Fruit fly (Drosophila melanogaster): ENCODE results near the gene CG14883.

CG14883 gene

DNA sequence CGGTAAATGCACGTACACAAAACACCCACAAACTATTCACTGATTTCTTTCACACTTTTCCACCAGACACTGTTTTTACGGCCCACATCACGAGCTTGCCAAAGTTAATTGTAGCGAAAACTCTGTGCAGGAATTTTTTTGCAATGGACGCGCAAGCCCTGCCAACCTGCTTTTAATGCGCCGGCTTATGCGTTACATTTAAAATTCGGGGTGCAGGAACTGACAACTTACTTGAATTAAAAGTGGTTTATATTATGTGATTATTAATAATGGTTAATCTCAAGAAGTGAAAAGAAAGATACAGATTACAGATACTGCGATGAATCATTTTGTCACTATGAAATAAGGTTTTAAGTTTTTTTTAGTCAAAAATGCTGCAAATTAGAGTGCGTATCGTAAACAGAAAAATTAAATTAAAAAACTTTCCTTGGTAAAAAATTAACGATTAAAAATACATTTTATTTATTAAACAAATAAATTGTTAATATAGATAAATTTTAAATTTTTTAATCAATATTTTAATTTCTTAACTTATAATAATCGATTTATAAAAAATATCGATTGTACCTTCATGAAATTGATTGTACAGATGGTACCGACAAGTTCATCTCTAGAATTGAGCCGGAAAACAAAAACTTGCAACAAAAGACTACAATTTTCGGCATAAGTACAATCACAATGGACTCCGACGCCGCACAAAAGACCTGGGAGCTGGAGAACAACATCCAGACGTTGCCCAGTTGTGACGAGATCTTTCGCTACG is 13.8 kb downstream of the CG14883 start, which contains the start of the genes CG42232 and CSN5:
TSS of gene CG42232 (minus strand) at position 163 of the 763 bp plus-strand sequence.
TSS of gene CSN5 (plus strand) at position 599 of the 763 bp plus-strand sequence.
- TF ChIP-seq ttk (optimal IDR thresholded peaks at IDR 0.05) (no peak), Myc (optimal IDR thresholded peaks at IDR 0.05) (no peak), h (optimal IDR thresholded peaks at IDR 0.05) (no peak), Sin3A (optimal IDR thresholded peaks at IDR 0.05) (no peak), psq (optimal IDR thresholded peaks at IDR 0.05) (no peak), insv (optimal IDR thresholded peaks at IDR 0.05) (no peak)

DNA sequence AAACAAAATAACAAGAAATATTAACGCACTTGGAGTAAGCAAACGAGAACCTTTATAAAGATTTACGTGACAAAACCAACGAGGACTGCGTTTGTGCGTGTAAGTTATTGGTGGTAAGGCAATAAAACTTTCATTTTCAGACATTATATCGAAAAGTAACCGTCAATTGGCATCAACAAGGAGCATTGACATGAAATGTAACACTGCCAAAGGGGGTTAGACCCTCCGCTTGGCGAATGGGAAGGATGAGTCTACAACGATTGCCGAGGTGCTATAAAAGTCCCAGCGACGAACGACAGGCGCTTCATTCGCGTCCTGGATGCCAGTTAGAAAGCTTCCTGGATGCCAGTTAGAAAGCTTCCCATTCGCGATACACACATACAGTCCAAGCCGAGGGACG is 16.4 kb downstream of the CG14883 start, which contains the start of gene Gyc89Da:
TSS of gene Gyc89Da (plus strand) at position 301 of the 400 bp plus-strand sequence.
- no peak for TF ChIP-seq insv (optimal IDR thresholded peaks at IDR 0.05)
- no peak for TF ChIP-seq ttk (optimal IDR thresholded peaks at IDR 0.05)
- TF ChIP-seq Myc (optimal IDR thresholded peaks at IDR 0.05), result no peak
- no peak for TF ChIP-seq psq (optimal IDR thresholded peaks at IDR 0.05)
- TF ChIP-seq h (optimal IDR thresholded peaks at IDR 0.05), result no peak

DNA sequence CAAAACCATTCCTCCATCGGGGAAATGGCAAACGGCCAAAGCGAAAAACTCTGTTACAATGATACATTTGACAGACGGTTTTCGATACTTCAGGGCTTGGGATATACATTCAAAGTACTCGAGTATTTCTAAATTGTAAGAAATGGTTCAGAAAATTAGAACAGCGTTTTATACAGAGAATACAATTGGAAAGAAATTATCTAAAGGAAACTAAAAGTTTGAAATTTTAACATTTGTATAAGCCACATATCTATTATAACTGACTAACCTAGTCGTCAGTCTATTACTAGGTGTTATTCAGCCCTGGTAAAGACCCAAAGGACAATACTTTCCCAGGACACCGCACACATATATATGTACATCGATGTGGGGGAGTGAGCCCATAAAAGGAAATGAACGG is 20.6 kb downstream of the CG14883 start:
- TF ChIP-seq Sin3A (optimal IDR thresholded peaks at IDR 0.05) (no peak), psq (optimal IDR thresholded peaks at IDR 0.05) (no peak), h (optimal IDR thresholded peaks at IDR 0.05) (no peak)

DNA sequence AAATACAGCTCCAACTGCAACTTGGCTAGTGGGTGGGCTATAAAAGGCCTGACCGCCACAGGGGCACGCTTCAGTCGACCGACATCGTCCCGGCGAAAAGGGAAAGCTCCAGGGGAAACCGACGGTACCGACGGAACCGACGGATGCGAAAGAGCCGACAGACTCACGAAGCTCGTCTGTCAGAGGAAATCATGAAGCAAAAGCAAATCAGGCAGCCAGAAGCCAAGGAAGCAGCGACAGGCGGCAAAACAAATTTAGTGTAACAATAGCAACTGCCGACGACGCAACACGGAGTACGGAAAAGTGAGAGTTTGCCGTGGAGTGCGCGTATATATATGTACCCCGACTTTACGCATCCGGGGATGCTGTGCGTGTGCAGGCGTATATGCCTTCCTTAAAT is 21.2 kb downstream of the CG14883 start, which contains the start of gene Gyc89Db:
TSS of gene Gyc89Db (plus strand) at position 78 of the 400 bp plus-strand sequence.
- TF ChIP-seq Sin3A (optimal IDR thresholded peaks at IDR 0.05) (no peak), psq (optimal IDR thresholded peaks at IDR 0.05) (no peak), insv (optimal IDR thresholded peaks at IDR 0.05) (no peak), h (optimal IDR thresholded peaks at IDR 0.05) (no peak), ttk (optimal IDR thresholded peaks at IDR 0.05) (no peak), Myc (optimal IDR thresholded peaks at IDR 0.05) (no peak)

DNA sequence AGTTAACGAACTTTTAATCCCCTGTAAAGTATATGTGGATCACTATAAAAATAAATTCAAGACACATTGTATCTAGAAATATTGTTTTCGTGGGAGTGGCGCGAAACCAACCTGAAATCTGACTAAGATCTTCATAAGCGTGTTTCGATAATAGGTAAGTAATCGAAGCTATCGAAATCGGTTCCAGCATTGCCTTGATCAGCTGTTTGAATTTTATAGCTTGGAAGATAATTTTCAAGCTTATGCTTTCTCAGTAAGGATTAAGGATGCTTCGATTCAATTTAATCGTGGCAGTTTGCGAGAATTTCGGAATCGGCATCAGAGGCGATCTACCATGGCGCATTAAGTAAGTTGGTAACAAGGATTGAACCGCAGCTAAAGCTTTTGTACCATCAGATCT is 25.1 kb downstream of the CG14883 start, which contains the start of gene Dhfr:
TSS of gene Dhfr (plus strand) at position 173 of the 400 bp plus-strand sequence.
- TF ChIP-seq h (optimal IDR thresholded peaks at IDR 0.05), result no peak
- TF ChIP-seq Sin3A (optimal IDR thresholded peaks at IDR 0.05), result no peak
- TF ChIP-seq Myc (optimal IDR thresholded peaks at IDR 0.05), result no peak
- no peak for TF ChIP-seq ttk (optimal IDR thresholded peaks at IDR 0.05)
- no peak for TF ChIP-seq psq (optimal IDR thresholded peaks at IDR 0.05)
- TF ChIP-seq insv (optimal IDR thresholded peaks at IDR 0.05), result no peak

DNA sequence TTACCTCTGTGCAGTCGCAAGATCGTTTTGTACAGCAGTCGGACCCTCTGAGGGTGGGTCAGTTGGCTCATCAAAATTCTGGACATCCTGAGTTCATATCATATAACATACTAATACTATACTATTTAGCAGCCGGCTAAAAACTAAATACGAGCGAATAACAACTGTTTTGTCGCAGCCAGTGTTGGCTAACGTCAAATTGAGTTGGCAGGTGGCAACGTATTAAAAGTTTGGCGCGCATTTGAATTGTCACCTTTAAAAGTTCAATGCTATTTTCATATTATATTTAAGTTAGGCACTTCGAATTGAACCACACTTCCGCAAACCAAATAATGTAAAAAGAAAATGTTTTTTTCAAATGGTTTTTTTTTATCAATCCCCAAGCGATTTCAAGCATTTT is 26.4 kb downstream of the CG14883 start, which contains the start of gene Sdhaf3:
TSS of gene Sdhaf3 (minus strand) at position 177 of the 400 bp plus-strand sequence.
- no peak for TF ChIP-seq h (optimal IDR thresholded peaks at IDR 0.05)
- TF ChIP-seq insv (optimal IDR thresholded peaks at IDR 0.05), result no peak
- no peak for TF ChIP-seq ttk (optimal IDR thresholded peaks at IDR 0.05)
- no peak for TF ChIP-seq Myc (optimal IDR thresholded peaks at IDR 0.05)
- TF ChIP-seq psq (optimal IDR thresholded peaks at IDR 0.05), result no peak
- no peak for TF ChIP-seq Sin3A (optimal IDR thresholded peaks at IDR 0.05)

DNA sequence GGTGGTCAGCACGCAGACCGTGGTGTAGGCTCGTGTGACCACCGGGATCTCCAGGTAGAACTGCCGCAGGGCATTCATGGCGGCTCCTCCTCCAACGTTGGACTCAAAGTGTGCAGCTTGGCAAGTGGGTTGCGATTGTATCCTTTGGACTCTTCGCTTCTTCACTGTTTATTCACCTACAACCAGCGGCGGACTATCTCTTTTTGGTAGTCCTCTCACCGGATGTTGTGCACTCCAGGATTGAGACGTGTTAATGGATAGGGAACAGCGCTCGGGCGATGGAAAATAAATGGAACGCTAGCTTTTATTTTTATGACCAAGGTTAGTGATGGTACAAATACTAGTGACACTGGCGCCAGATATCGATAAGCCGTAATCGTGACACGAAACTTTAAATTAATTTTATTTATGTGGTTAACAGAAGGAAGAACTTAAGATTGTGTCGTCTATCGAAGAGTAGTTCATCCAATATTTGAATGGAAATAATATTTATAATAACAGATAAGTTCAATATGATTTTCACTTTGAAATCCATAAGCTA is 28.1 kb downstream of the CG14883 start, which contains the start of gene Der-2:
TSS of gene Der-2 (minus strand) at position 347 of the 541 bp plus-strand sequence.
- TF ChIP-seq psq (optimal IDR thresholded peaks at IDR 0.05) (no peak), insv (optimal IDR thresholded peaks at IDR 0.05) (no peak), h (optimal IDR thresholded peaks at IDR 0.05) (no peak), Myc (optimal IDR thresholded peaks at IDR 0.05) (no peak), ttk (optimal IDR thresholded peaks at IDR 0.05) (no peak), Sin3A (optimal IDR thresholded peaks at IDR 0.05) (no peak)

DNA sequence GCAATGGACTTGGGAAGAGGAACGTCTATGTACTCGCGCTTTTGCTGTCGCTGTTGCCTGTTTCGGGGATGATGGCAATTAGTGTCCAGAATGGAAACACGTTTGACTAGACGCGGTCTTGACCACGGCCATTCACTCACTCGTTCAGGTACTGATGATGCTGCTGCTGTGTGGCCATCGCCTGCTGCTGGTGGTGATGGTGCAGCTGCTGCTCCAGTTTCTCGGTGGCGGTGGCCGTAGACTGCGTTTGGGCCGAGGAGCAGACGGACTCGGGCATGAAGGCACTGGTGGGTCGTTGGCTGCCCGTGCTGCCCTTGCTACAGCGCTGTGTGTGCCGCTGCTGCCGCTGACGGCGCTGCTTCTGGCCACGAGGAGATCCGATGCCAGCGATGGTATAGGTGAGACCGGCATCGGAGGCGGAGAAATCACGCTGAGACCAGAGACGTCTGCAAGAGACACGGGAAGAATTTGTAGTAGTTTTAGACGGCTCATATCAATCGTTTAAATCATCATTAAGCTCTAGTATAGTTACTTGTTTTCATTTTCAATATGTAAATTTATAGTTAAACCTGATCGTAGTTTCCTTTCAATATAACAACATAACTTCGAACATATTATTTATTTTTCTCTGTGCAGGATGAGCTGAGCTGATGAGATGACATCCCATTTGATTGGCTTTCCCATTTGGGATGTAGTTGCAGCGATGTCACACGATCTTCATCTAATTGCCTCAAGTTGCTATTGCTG is 29.8 kb downstream of the CG14883 start:
- TF ChIP-seq ttk (optimal IDR thresholded peaks at IDR 0.05), result no peak
- TF ChIP-seq psq (optimal IDR thresholded peaks at IDR 0.05), result no peak
- no peak for TF ChIP-seq insv (optimal IDR thresholded peaks at IDR 0.05)
- TF ChIP-seq Sin3A (optimal IDR thresholded peaks at IDR 0.05), result no peak
- TF ChIP-seq h (optimal IDR thresholded peaks at IDR 0.05), result no peak
- TF ChIP-seq Myc (optimal IDR thresholded peaks at IDR 0.05), result no peak

DNA sequence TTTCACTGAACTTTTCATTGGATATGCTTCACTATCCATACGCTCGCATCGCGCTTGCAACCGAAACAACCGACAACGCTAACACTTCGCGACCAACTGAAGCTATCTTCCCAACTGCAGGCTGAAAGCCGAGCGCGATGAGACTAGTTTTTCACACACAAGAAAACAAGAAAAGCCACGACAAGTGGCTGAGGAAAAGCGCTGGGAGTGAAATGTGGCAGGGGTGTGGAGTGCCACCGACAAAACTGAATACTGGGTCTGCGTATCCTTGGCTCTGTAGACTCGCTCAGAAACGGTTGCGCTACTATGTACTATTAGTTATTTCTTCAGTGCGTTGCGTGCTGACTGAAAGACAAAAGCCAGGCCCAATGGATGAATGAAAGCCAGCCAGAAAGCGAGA is 39.5 kb downstream of the CG14883 start, which contains the start of gene Cad89D:
TSS of gene Cad89D (minus strand) at position 101 of the 400 bp plus-strand sequence.
- TF ChIP-seq insv (optimal IDR thresholded peaks at IDR 0.05) (no peak), ttk (optimal IDR thresholded peaks at IDR 0.05) (no peak), h (optimal IDR thresholded peaks at IDR 0.05) (no peak), Myc (optimal IDR thresholded peaks at IDR 0.05) (no peak), Sin3A (optimal IDR thresholded peaks at IDR 0.05) (no peak), psq (optimal IDR thresholded peaks at IDR 0.05) (no peak)

DNA sequence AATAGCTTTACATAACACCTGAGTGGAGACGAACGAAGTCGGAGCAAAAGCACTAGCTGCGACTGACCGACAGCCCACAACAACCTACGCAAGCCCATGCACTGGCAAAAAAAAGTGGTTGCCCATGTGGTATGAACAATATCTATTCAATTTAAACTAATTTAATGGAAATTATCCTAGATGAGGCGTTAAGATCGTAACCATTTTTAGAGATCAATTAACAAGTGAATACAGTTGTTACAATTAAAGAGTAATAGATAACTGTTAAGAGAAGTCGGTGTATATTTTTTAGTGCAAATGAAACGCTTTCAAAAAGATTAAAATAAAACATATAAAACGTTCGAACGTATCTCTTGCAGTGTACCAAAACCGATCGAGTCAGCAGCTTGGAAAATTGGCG is 40.4 kb downstream of the CG14883 start:
- TF ChIP-seq Myc (optimal IDR thresholded peaks at IDR 0.05) (no peak), insv (optimal IDR thresholded peaks at IDR 0.05) (no peak), psq (optimal IDR thresholded peaks at IDR 0.05) (no peak), h (optimal IDR thresholded peaks at IDR 0.05) (no peak), Sin3A (optimal IDR thresholded peaks at IDR 0.05) (no peak), ttk (optimal IDR thresholded peaks at IDR 0.05) (no peak)

DNA sequence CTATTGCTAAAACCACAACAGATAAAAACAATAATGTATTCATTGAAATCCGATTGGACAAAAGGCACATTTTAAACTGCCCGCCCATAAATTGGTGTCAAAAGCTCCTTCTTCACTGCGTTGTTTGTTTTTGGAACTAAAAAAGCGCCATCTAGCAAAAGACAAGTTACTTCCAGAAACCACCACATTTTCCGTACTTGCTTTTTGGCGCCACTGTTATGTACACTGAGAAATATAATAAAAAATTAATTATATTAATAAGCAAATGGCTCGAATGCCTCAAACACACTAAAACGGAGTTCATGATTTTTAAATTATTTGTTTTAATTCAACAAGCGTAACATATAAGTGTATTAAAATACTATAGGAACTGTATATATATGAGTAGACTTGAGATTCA is 41.5 kb downstream of the CG14883 start:
- TF ChIP-seq Myc (optimal IDR thresholded peaks at IDR 0.05), result no peak
- no peak for TF ChIP-seq Sin3A (optimal IDR thresholded peaks at IDR 0.05)
- no peak for TF ChIP-seq psq (optimal IDR thresholded peaks at IDR 0.05)
- no peak for TF ChIP-seq h (optimal IDR thresholded peaks at IDR 0.05)
- no peak for TF ChIP-seq ttk (optimal IDR thresholded peaks at IDR 0.05)
- TF ChIP-seq insv (optimal IDR thresholded peaks at IDR 0.05), result no peak

Measured in Kc167 (cell line).